Worm (Caenorhabditis elegans): ENCODE results near the gene upp-1.

- TF ChIP-seq nhr-12 (tag; optimal IDR thresholded peaks at IDR 0.05) = no peak
- no peak for TF ChIP-seq elt-3 (tag; optimal IDR thresholded peaks at IDR 0.05)
- TF ChIP-seq sptf-1 (tag; optimal IDR thresholded peaks at IDR 0.05) = no peak
- TF ChIP-seq unc-39 (tag; optimal IDR thresholded peaks at IDR 0.05) = no peak
- TF ChIP-seq pha-4 (tag; optimal IDR thresholded peaks at IDR 0.05) = no peak
- TF ChIP-seq lin-13 (tag; optimal IDR thresholded peaks at IDR 0.05) = no peak
- TF ChIP-seq ceh-43 (GFP tag; optimal IDR thresholded peaks at IDR 0.05) = no peak
Observed at ce11 chrIII:7619846-7620245, 23.1 kb downstream of the upp-1 start.
